Fruit fly (Drosophila melanogaster) whole organism, larva: ENCODE data around the gene mld.

Source experiments
- noc ChIP-seq: fragments of 200-800 bp; sonication (Bioruptor generic); optimal IDR thresholded peaks from 3 replicates; lab custom pipeline; 2019; ENCODE audit warnings: missing biosample characterization, mild to moderate bottlenecking, missing genetic modification characterization, moderate library complexity

Gene mld

dm6 chr3R:24585042-24585698 lies at the start of gene mld, which contains the start of gene CG13625:
mld (plus strand) TSS chr3R:24585653.
CG13625 (minus strand) TSS chr3R:24585160.
- no peak for TF ChIP-seq noc (tag; lab: Kevin White, UChicago)

- peak; percentile 83 for TF ChIP-seq noc (tag; lab: Kevin White, UChicago)
Observed at dm6 chr3R:24543033-24543675, 42.3 kb upstream of the mld start.

dm6 chr3R:24543676-24544277 lies 41.7 kb upstream of the mld start, which contains the start of gene Cftr:
Cftr (minus strand) TSS chr3R:24543914.
- peak; percentile 58 for TF ChIP-seq noc (tag; lab: Kevin White, UChicago)

- no peak for TF ChIP-seq noc (tag; lab: Kevin White, UChicago)
Observed at dm6 chr3R:24544388-24544787, 41.1 kb upstream of the mld start, which contains the start of gene Esyt2. Esyt2 (plus strand) TSS chr3R:24544719.

dm6 chr3R:24548216-24548615 lies 37.2 kb upstream of the mld start:
- TF ChIP-seq noc (tag; lab: Kevin White, UChicago) = no peak

- no peak for TF ChIP-seq noc (tag; lab: Kevin White, UChicago)
Observed at dm6 chr3R:24548832-24549231, 36.6 kb upstream of the mld start.

- TF ChIP-seq noc (tag; lab: Kevin White, UChicago) = no peak
Observed at dm6 chr3R:24549834-24550233, 35.6 kb upstream of the mld start.

dm6 chr3R:24550802-24551391 lies 34.6 kb upstream of the mld start:
- no peak for TF ChIP-seq noc (tag; lab: Kevin White, UChicago)

- TF ChIP-seq noc (tag; lab: Kevin White, UChicago) = no peak
Observed at dm6 chr3R:24555150-24555549, 30.3 kb upstream of the mld start.

dm6 chr3R:24555932-24556331 lies 29.5 kb upstream of the mld start:
- TF ChIP-seq noc (tag; lab: Kevin White, UChicago) = no peak

- no peak for TF ChIP-seq noc (tag; lab: Kevin White, UChicago)
Observed at dm6 chr3R:24556554-24556953, 28.9 kb upstream of the mld start.

- TF ChIP-seq noc (tag; lab: Kevin White, UChicago) = no peak
Observed at dm6 chr3R:24557020-24557465, 28.4 kb upstream of the mld start.

- no peak for TF ChIP-seq noc (tag; lab: Kevin White, UChicago)
Observed at dm6 chr3R:24562323-24563025, 23.0 kb upstream of the mld start.

dm6 chr3R:24563039-24563825 lies 22.2 kb upstream of the mld start:
- peak; percentile 39 for TF ChIP-seq noc (tag; lab: Kevin White, UChicago)
